Worm (Caenorhabditis elegans) whole organism, L1 larva: Measurements from ENCODE around the gene C34F6.12.

ENCODE experiments used
- C34B4.2 ChIP-seq: sonication (generic microtip); optimal IDR thresholded peaks from 2 replicates; lab custom pipeline; 2017; ENCODE audit warnings: mild to moderate bottlenecking, missing genetic modification characterization, missing compliant biosample characterization
- F16B12.6 ChIP-seq: fragments of 150-350 bp; optimal IDR thresholded peaks from 2 replicates; lab custom pipeline; 2014; ENCODE audit warnings: missing biosample characterization, missing genetic modification characterization
- Y116A8C.19 ChIP-seq: sonication (generic microtip); optimal IDR thresholded peaks from 2 replicates; lab custom pipeline; 2016; ENCODE audit warnings: missing compliant biosample characterization, missing genetic modification characterization, borderline replicate concordance
- aha-1 ChIP-seq: fragments of 150-350 bp; optimal IDR thresholded peaks from 2 replicates; lab custom pipeline; 2014; ENCODE audit warnings: missing biosample characterization, missing genetic modification characterization
- alr-1 ChIP-seq: fragments of 200-800 bp; sonication (Bioruptor generic); optimal IDR thresholded peaks from 2 replicates; lab custom pipeline; 2018; ENCODE audit warnings: borderline replicate concordance, mild to moderate bottlenecking, missing genetic modification characterization, missing compliant biosample characterization
- aly-2 ChIP-seq: fragments of 150-350 bp; optimal IDR thresholded peaks from 2 replicates; lab custom pipeline; 2014; ENCODE audit warnings: missing biosample characterization, missing genetic modification characterization
- ama-1 ChIP-seq: fragments of 150-350 bp; optimal IDR thresholded peaks from 2 replicates; lab custom pipeline; 2014
- blmp-1 ChIP-seq: fragments of 150-350 bp; optimal IDR thresholded peaks from 2 replicates; lab custom pipeline; 2014; ENCODE audit warnings: missing biosample characterization, missing genetic modification characterization
- ceh-63 ChIP-seq: fragments of 200-800 bp; sonication (Bioruptor generic); optimal IDR thresholded peaks from 2 replicates; lab custom pipeline; 2018; ENCODE audit warnings: mild to moderate bottlenecking, missing genetic modification characterization, missing compliant biosample characterization
- ceh-8 ChIP-seq: fragments of 200-800 bp; sonication (Bioruptor generic); optimal IDR thresholded peaks from 2 replicates; lab custom pipeline; 2018; ENCODE audit warnings: mild to moderate bottlenecking, missing genetic modification characterization, moderate library complexity, missing compliant biosample characterization
- ceh-82 ChIP-seq, 3 experiments: fragments of 150-350 bp in 1 of 3; sonication (generic microtip) in 2 of 3; optimal IDR thresholded peaks; 2 replicates each; lab custom pipeline; 2014 to 2017; ENCODE audit warnings: missing biosample characterization in 3 of 3, missing genetic modification characterization in 3 of 3
- ceh-88 ChIP-seq: fragments of 200-800 bp; sonication (Bioruptor generic); IDR thresholded peaks from 2 replicates; pipeline ENCODE4 v1.3.6; 2022; ENCODE audit warnings: missing genetic modification characterization, missing compliant biosample characterization
- ceh-90 ChIP-seq: sonication (generic microtip); optimal IDR thresholded peaks from 2 replicates; lab custom pipeline; 2016; ENCODE audit warnings: missing genetic modification characterization, missing compliant biosample characterization
- ces-1 ChIP-seq: fragments of 150-350 bp; optimal IDR thresholded peaks from 2 replicates; lab custom pipeline; 2014; ENCODE audit warnings: missing biosample characterization, missing genetic modification reagents, missing genetic modification characterization
- efl-1 ChIP-seq, 4 experiments: fragments of 150-350 bp; optimal IDR thresholded peaks in 3 of 4; peaks in 1 of 4; 1 replicate in 1 of 4; 2 replicates in 3 of 4; lab custom pipeline; 2014; ENCODE audit warnings: missing biosample characterization in 2 of 4, missing genetic modification characterization in 2 of 4, missing genetic modification reagents in 2 of 4
- egl-13 ChIP-seq: sonication (generic microtip); optimal IDR thresholded peaks from 2 replicates; lab custom pipeline; 2016; ENCODE audit warnings: missing genotype, missing genetic modification reagents, missing genetic modification characterization, missing compliant biosample characterization
- elt-2 ChIP-seq: sonication (generic microtip); optimal IDR thresholded peaks from 2 replicates; lab custom pipeline; 2016; ENCODE audit warnings: missing genetic modification characterization, mild to moderate bottlenecking, inconsistent platforms, missing compliant biosample characterization, missing genetic modification reagents
- fkh-10 ChIP-seq: sonication (generic microtip); optimal IDR thresholded peaks from 2 replicates; lab custom pipeline; 2017; ENCODE audit warnings: missing biosample characterization, missing genetic modification reagents, missing genetic modification characterization
- fkh-4 ChIP-seq: sonication (generic microtip); optimal IDR thresholded peaks from 2 replicates; lab custom pipeline; 2016; ENCODE audit warnings: missing compliant biosample characterization, missing genetic modification characterization, borderline replicate concordance
- fkh-8 ChIP-seq: sonication (generic microtip); optimal IDR thresholded peaks from 2 replicates; lab custom pipeline; 2016; ENCODE audit warnings: mild to moderate bottlenecking, missing genetic modification characterization, missing compliant biosample characterization
- fos-1 ChIP-seq: fragments of 150-350 bp; optimal IDR thresholded peaks from 2 replicates; lab custom pipeline; 2014; ENCODE audit warnings: missing biosample characterization, missing genetic modification characterization
- hlh-4 ChIP-seq: sonication (generic microtip); optimal IDR thresholded peaks from 2 replicates; lab custom pipeline; 2016; ENCODE audit warnings: mild to moderate bottlenecking, missing genetic modification characterization, missing compliant biosample characterization
- irx-1 ChIP-seq: sonication (generic microtip); optimal IDR thresholded peaks from 2 replicates; lab custom pipeline; 2016; ENCODE audit warnings: missing genetic modification characterization, missing compliant biosample characterization
- jun-1 ChIP-seq: fragments of 150-350 bp; optimal IDR thresholded peaks from 2 replicates; lab custom pipeline; 2014; ENCODE audit warnings: missing biosample characterization, missing genetic modification reagents, missing genetic modification characterization
- lin-13 ChIP-seq: fragments of 150-350 bp; optimal IDR thresholded peaks from 2 replicates; lab custom pipeline; 2014; ENCODE audit warnings: missing biosample characterization, missing genetic modification reagents, missing genetic modification characterization
- lin-14 ChIP-seq: fragments of 200-800 bp; sonication (Bioruptor generic); optimal IDR thresholded peaks from 2 replicates; lab custom pipeline; 2018; ENCODE audit warnings: mild to moderate bottlenecking, missing genetic modification characterization, moderate library complexity, missing compliant biosample characterization
- lin-15B ChIP-seq: fragments of 150-350 bp; sonication (generic microtip); optimal IDR thresholded peaks from 3 replicates; lab custom pipeline; 2014; ENCODE audit warnings: missing biosample characterization, missing genetic modification characterization
- lin-35 ChIP-seq, 2 experiments: fragments of 150-350 bp; optimal IDR thresholded peaks; 2 replicates each; lab custom pipeline; 2014; ENCODE audit warnings: missing biosample characterization in 2 of 2, missing genetic modification characterization in 2 of 2, missing genetic modification reagents in 2 of 2
- lin-39 ChIP-seq: fragments of 150-350 bp; optimal IDR thresholded peaks from 2 replicates; lab custom pipeline; 2014; ENCODE audit warnings: missing biosample characterization, missing genetic modification reagents, missing genetic modification characterization
- mab-9 ChIP-seq: fragments of 200-800 bp; sonication (Bioruptor generic); IDR thresholded peaks from 2 replicates; pipeline ENCODE4 v1.3.6; 2022; ENCODE audit warnings: missing genetic modification reagents, missing genetic modification characterization, missing compliant biosample characterization
- mef-2 ChIP-seq: fragments of 150-350 bp; optimal IDR thresholded peaks from 2 replicates; lab custom pipeline; 2014; ENCODE audit warnings: missing biosample characterization, missing genetic modification characterization
- nhr-12 ChIP-seq: sonication (generic microtip); optimal IDR thresholded peaks from 2 replicates; lab custom pipeline; 2017; ENCODE audit warnings: missing biosample characterization, missing genetic modification characterization
- nhr-20 ChIP-seq: sonication (generic microtip); optimal IDR thresholded peaks from 2 replicates; lab custom pipeline; 2016; ENCODE audit warnings: mild to moderate bottlenecking, missing genetic modification characterization, missing compliant biosample characterization
- nhr-47 ChIP-seq: sonication (generic microtip); optimal IDR thresholded peaks from 2 replicates; lab custom pipeline; 2016; ENCODE audit warnings: mild to moderate bottlenecking, missing genetic modification characterization, moderate library complexity, missing compliant biosample characterization
- nhr-71 ChIP-seq: sonication (generic microtip); optimal IDR thresholded peaks from 2 replicates; lab custom pipeline; 2016; ENCODE audit warnings: mild to moderate bottlenecking, missing genetic modification characterization, moderate library complexity, missing compliant biosample characterization
- nhr-76 ChIP-seq: sonication (generic microtip); optimal IDR thresholded peaks from 2 replicates; lab custom pipeline; 2017; ENCODE audit warnings: missing biosample characterization, missing genetic modification characterization
- nhr-85 ChIP-seq: sonication (generic microtip); peaks from one replicate; lab custom pipeline; 2016; ENCODE audit warnings: missing genetic modification characterization, inconsistent platforms, missing compliant biosample characterization
- skn-1 ChIP-seq: fragments of 150-350 bp; optimal IDR thresholded peaks from 2 replicates; lab custom pipeline; 2014; ENCODE audit warnings: missing biosample characterization, missing genetic modification characterization
- snpc-4 ChIP-seq: fragments of 150-350 bp; optimal IDR thresholded peaks from 2 replicates; lab custom pipeline; 2014; ENCODE audit warnings: missing biosample characterization, missing genetic modification characterization
- snu-23 ChIP-seq: sonication (generic microtip); optimal IDR thresholded peaks from 2 replicates; lab custom pipeline; 2016; ENCODE audit warnings: missing genetic modification characterization, missing compliant biosample characterization
- sup-37 ChIP-seq: fragments of 200-800 bp; sonication (Bioruptor generic); optimal IDR thresholded peaks from 2 replicates; lab custom pipeline; 2018; ENCODE audit warnings: mild to moderate bottlenecking, missing genetic modification characterization, missing compliant biosample characterization
- swsn-7 ChIP-seq: sonication (generic microtip); optimal IDR thresholded peaks from 2 replicates; lab custom pipeline; 2016; ENCODE audit warnings: missing genetic modification characterization, missing compliant biosample characterization
- tbx-2 ChIP-seq: sonication (generic microtip); optimal IDR thresholded peaks from 2 replicates; lab custom pipeline; 2016; ENCODE audit warnings: missing genetic modification characterization, missing compliant biosample characterization
- unc-30 ChIP-seq: sonication (generic microtip); optimal IDR thresholded peaks from 2 replicates; lab custom pipeline; 2017; ENCODE audit warnings: missing biosample characterization, missing genetic modification characterization
- vab-15 ChIP-seq: sonication (generic microtip); optimal IDR thresholded peaks from 2 replicates; lab custom pipeline; 2017; ENCODE audit warnings: missing genotype, mild to moderate bottlenecking, missing genetic modification characterization, missing compliant biosample characterization
- xbp-1 ChIP-seq: sonication (generic microtip); optimal IDR thresholded peaks from 2 replicates; lab custom pipeline; 2016; ENCODE audit warnings: missing genetic modification characterization, missing compliant biosample characterization
- zag-1 ChIP-seq: fragments of 150-350 bp; optimal IDR thresholded peaks from 2 replicates; lab custom pipeline; 2014; ENCODE audit warnings: missing biosample characterization, missing genetic modification characterization
- ztf-4 ChIP-seq: fragments of 150-350 bp; optimal IDR thresholded peaks from 2 replicates; lab custom pipeline; 2014; ENCODE audit warnings: missing biosample characterization, missing genetic modification characterization

C34F6.12 gene

ce11 chrX:11250983-11251382, 24.5 kb upstream of the C34F6.12 start (continued):
- TF ChIP-seq ceh-8 (no peak), mef-2 (tag; lab: Kevin White, UChicago) (no peak), aha-1 (tag; lab: Kevin White, UChicago) (no peak), lin-13 (GFP tag; lab: Kevin White, UChicago) (no peak), blmp-1 (tag; lab: Kevin White, UChicago) (no peak), vab-15 (tag; lab: Kevin White, UChicago) (no peak), ceh-82 (tag; optimal IDR thresholded peaks at IDR 0.05; lab: Kevin White, UChicago) (no peak), fkh-4 (tag; lab: Kevin White, UChicago) (no peak), lin-15B (tag; lab: Kevin White, UChicago) (no peak)

ce11 chrX:11249392-11249791, 22.9 kb upstream of the C34F6.12 start:
- TF ChIP-seq blmp-1 (tag; lab: Kevin White, UChicago) (peak; percentile 60), sup-37 (GFP tag; lab: Kevin White, UChicago) (no peak), skn-1 (tag; lab: Kevin White, UChicago) (no peak), fkh-8 (tag; lab: Kevin White, UChicago) (peak; percentile 4), efl-1 (optimal IDR thresholded peaks at IDR 0.05; lab: Kevin White, UChicago) (no peak), efl-1 (GFP tag; optimal IDR thresholded peaks at IDR 0.05 in 1 of 2; lab: Kevin White, UChicago) (peak in 1 of 2 experiments; percentile 55), elt-2 (no peak), lin-14 (GFP tag; lab: Kevin White, UChicago) (peak; percentile 13)

- TF ChIP-seq nhr-12 (tag; lab: Kevin White, UChicago) (no peak), nhr-85 (peak; percentile 61), ceh-88 (no peak), xbp-1 (tag; lab: Kevin White, UChicago) (no peak), egl-13 (no peak), mef-2 (tag; lab: Kevin White, UChicago) (no peak), zag-1 (no peak), F16B12.6 (tag; lab: Kevin White, UChicago) (no peak), swsn-7 (tag; lab: Kevin White, UChicago) (no peak), jun-1 (tag; lab: Kevin White, UChicago) (no peak), ceh-8 (no peak), fkh-10 (no peak), snpc-4 (no peak), ceh-90 (no peak), hlh-4 (tag; lab: Kevin White, UChicago) (no peak), lin-39 (no peak), efl-1 (optimal IDR thresholded peaks at IDR 0.05; lab: Kevin White, UChicago) (no peak), efl-1 (GFP tag; optimal IDR thresholded peaks at IDR 0.05 in 1 of 2; lab: Kevin White, UChicago) (no peak), nhr-47 (peak; percentile 19), snu-23 (GFP tag; lab: Kevin White, UChicago) (peak; percentile 3), ztf-4 (tag; lab: Kevin White, UChicago) (peak; percentile 11), ces-1 (GFP tag; lab: Kevin White, UChicago) (no peak), nhr-20 (tag; lab: Kevin White, UChicago) (peak; percentile 21), aly-2 (no peak), fkh-4 (tag; lab: Kevin White, UChicago) (no peak), skn-1 (tag; lab: Kevin White, UChicago) (no peak), nhr-76 (tag; lab: Kevin White, UChicago) (no peak), lin-35 (GFP tag; optimal IDR thresholded peaks at IDR 0.05; lab: Kevin White, UChicago) (no peak), nhr-71 (tag; lab: Kevin White, UChicago) (peak; percentile 48), ama-1 (lab: Kevin White, UChicago) (no peak), tbx-2 (no peak), mab-9 (GFP tag; lab: Robert Waterston, UW) (no peak), irx-1 (tag; lab: Kevin White, UChicago) (no peak), fos-1 (tag; lab: Kevin White, UChicago) (no peak), C34B4.2 (tag; lab: Kevin White, UChicago) (no peak), alr-1 (no peak), fkh-8 (tag; lab: Kevin White, UChicago) (no peak), unc-30 (tag; lab: Kevin White, UChicago) (no peak), blmp-1 (tag; lab: Kevin White, UChicago) (peak; percentile 78), vab-15 (tag; lab: Kevin White, UChicago) (no peak), ceh-63 (GFP tag; lab: Kevin White, UChicago) (no peak), Y116A8C.19 (tag; lab: Kevin White, UChicago) (no peak)
Measured at ce11 chrX:11248083-11248482, 21.6 kb upstream of the C34F6.12 start.
